Worm (Caenorhabditis elegans) whole organism, L4 larva: ENCODE measurements around the gene F36D3.1.

Source experiments
- F26F4.8 ChIP-seq: fragments of 200-800 bp; sonication (Bioruptor generic); conservative IDR thresholded peaks from 2 replicates; pipeline ENCODE4 v1.3.6; 2022; ENCODE audit warnings: missing genetic modification characterization, missing compliant biosample characterization
- F49E8.2 ChIP-seq: sonication (generic microtip); optimal IDR thresholded peaks from 2 replicates; lab custom pipeline; 2016; ENCODE audit warnings: missing compliant biosample characterization, mild to moderate bottlenecking, missing genetic modification characterization, borderline replicate concordance
- R02D3.7 ChIP-seq: fragments of 150-350 bp; sonication (generic microtip); optimal IDR thresholded peaks from 3 replicates; lab custom pipeline; 2014; ENCODE audit warnings: missing biosample characterization, missing genetic modification characterization
- T26A8.4 ChIP-seq: fragments of 200-800 bp; sonication (Bioruptor generic); IDR thresholded peaks from 2 replicates; pipeline ENCODE4 v1.3.6; 2022; ENCODE audit warnings: missing genetic modification characterization, missing compliant biosample characterization
- Y105C5A.15 ChIP-seq: fragments of 200-800 bp; sonication (Bioruptor generic); IDR thresholded peaks from 2 replicates; pipeline ENCODE4 v1.3.6; 2022; ENCODE audit warnings: missing genetic modification characterization, missing compliant biosample characterization
- Y48G9A.11 ChIP-seq: fragments of 200-800 bp; sonication (Bioruptor generic); IDR thresholded peaks from 2 replicates; pipeline ENCODE4 v1.3.6; 2022; ENCODE audit warnings: missing genetic modification reagents, missing genetic modification characterization, missing compliant biosample characterization
- Y75B8A.6 ChIP-seq: fragments of 200-800 bp; sonication (Bioruptor generic); IDR thresholded peaks from 2 replicates; pipeline ENCODE4 v1.3.6; 2022; ENCODE audit warnings: missing genetic modification reagents, missing genetic modification characterization, missing compliant biosample characterization
- aha-1 ChIP-seq: fragments of 150-350 bp; peaks from one replicate; lab custom pipeline; 2014; ENCODE audit warnings: missing biosample characterization, missing genetic modification characterization
- arid-1 ChIP-seq: fragments of 200-800 bp; sonication (Bioruptor generic); conservative IDR thresholded peaks from 2 replicates; pipeline ENCODE4 v1.3.6; 2022; ENCODE audit warnings: missing genetic modification reagents, missing genetic modification characterization, missing compliant biosample characterization
- attf-4 ChIP-seq: sonication (generic microtip); optimal IDR thresholded peaks from 3 replicates; lab custom pipeline; 2017; ENCODE audit warnings: missing biosample characterization, missing genetic modification characterization
- ceh-20 ChIP-seq: fragments of 200-800 bp; sonication (Bioruptor generic); IDR thresholded peaks from 2 replicates; pipeline ENCODE4 v1.3.6; 2022; ENCODE audit warnings: missing genetic modification reagents, missing genetic modification characterization, missing compliant biosample characterization
- ceh-28 ChIP-seq: fragments of 150-350 bp; optimal IDR thresholded peaks from 2 replicates; lab custom pipeline; 2014; ENCODE audit warnings: missing biosample characterization, missing genetic modification reagents, missing genetic modification characterization
- ceh-32 ChIP-seq: sonication (generic microtip); optimal IDR thresholded peaks from 2 replicates; lab custom pipeline; 2016; ENCODE audit warnings: mild to moderate bottlenecking, missing genetic modification characterization, missing compliant biosample characterization; ENCODE audit not compliant: poor library complexity
- ces-1 ChIP-seq: fragments of 150-350 bp; sonication (generic microtip); optimal IDR thresholded peaks from 4 replicates; lab custom pipeline; 2014; ENCODE audit warnings: missing biosample characterization, missing genetic modification reagents, missing genetic modification characterization
- cey-2 ChIP-seq: sonication (generic microtip); optimal IDR thresholded peaks from 3 replicates; lab custom pipeline; 2017; ENCODE audit warnings: missing genetic modification characterization, mild to moderate bottlenecking, missing compliant biosample characterization, antibody characterized with exemption, borderline replicate concordance; ENCODE audit not compliant: insufficient read depth
- ctbp-1 ChIP-seq: fragments of 200-800 bp; sonication (Bioruptor generic); IDR thresholded peaks from 2 replicates; pipeline ENCODE4 v1.3.6; 2022; ENCODE audit warnings: missing genetic modification reagents, missing genetic modification characterization, missing compliant biosample characterization
- dmd-6 ChIP-seq: fragments of 200-800 bp; sonication (Bioruptor generic); IDR thresholded peaks from 2 replicates; pipeline ENCODE4 v1.3.6; 2022; ENCODE audit warnings: missing genetic modification reagents, missing genetic modification characterization, missing compliant biosample characterization
- dpl-1 ChIP-seq: fragments of 150-350 bp; optimal IDR thresholded peaks from 2 replicates; lab custom pipeline; 2014; ENCODE audit warnings: missing biosample characterization, missing genetic modification reagents, missing genetic modification characterization
- duxl-1 ChIP-seq: sonication (generic microtip); optimal IDR thresholded peaks from 2 replicates; lab custom pipeline; 2016; ENCODE audit warnings: mild to moderate bottlenecking, missing genetic modification characterization, moderate library complexity, missing compliant biosample characterization; ENCODE audit not compliant: poor library complexity
- egl-43 ChIP-seq: fragments of 200-800 bp; sonication (Bioruptor generic); IDR thresholded peaks from 2 replicates; pipeline ENCODE4 v1.3.6; 2022; ENCODE audit warnings: missing genetic modification reagents, missing genetic modification characterization, missing compliant biosample characterization
- fkh-10 ChIP-seq: fragments of 150-350 bp; optimal IDR thresholded peaks from 2 replicates; lab custom pipeline; 2014; ENCODE audit warnings: missing biosample characterization, missing genetic modification reagents, missing genetic modification characterization
- hlh-11 ChIP-seq: fragments of 200-800 bp; sonication (Bioruptor generic); optimal IDR thresholded peaks from 2 replicates; lab custom pipeline; 2018; ENCODE audit warnings: mild to moderate bottlenecking, missing genetic modification characterization, missing compliant biosample characterization
- hlh-30 ChIP-seq: sonication (generic microtip); optimal IDR thresholded peaks from 2 replicates; lab custom pipeline; 2017; ENCODE audit warnings: antibody characterized with exemption, mild to moderate bottlenecking, missing genetic modification characterization, missing compliant biosample characterization; ENCODE audit not compliant: insufficient read depth
- hmg-1.1 ChIP-seq: fragments of 200-800 bp; sonication (Bioruptor generic); IDR thresholded peaks from 2 replicates; pipeline ENCODE4 v1.3.6; 2022; ENCODE audit warnings: missing genetic modification reagents, missing genetic modification characterization, missing compliant biosample characterization
- lin-13 ChIP-seq: fragments of 150-350 bp; optimal IDR thresholded peaks from 2 replicates; lab custom pipeline; 2014; ENCODE audit warnings: missing biosample characterization, missing genetic modification reagents, missing genetic modification characterization
- lin-38 ChIP-seq: fragments of 200-800 bp; sonication (Bioruptor generic); IDR thresholded peaks from 2 replicates; pipeline ENCODE4 v1.3.6; 2022; ENCODE audit warnings: missing genetic modification reagents, missing genetic modification characterization, missing compliant biosample characterization
- lsy-2 ChIP-seq, 2 experiments: fragments of 150-350 bp in 1 of 2; sonication (generic microtip) in 1 of 2; optimal IDR thresholded peaks; 2 replicates each; lab custom pipeline; 2014 to 2017; ENCODE audit warnings: missing biosample characterization in 2 of 2, missing genetic modification characterization in 2 of 2
- mdl-1 ChIP-seq, 2 experiments: fragments of 150-350 bp in 1 of 2; sonication (generic microtip) in 1 of 2; optimal IDR thresholded peaks; 2 replicates each; lab custom pipeline; 2014 to 2017; ENCODE audit warnings: missing biosample characterization in 2 of 2, missing genetic modification characterization in 2 of 2
- mdt-29 ChIP-seq: fragments of 200-800 bp; sonication (Bioruptor generic); IDR thresholded peaks from 2 replicates; pipeline ENCODE4 v1.3.6; 2022; ENCODE audit warnings: missing genetic modification reagents, missing genetic modification characterization, missing compliant biosample characterization
- mes-2 ChIP-seq: sonication (generic microtip); optimal IDR thresholded peaks from 2 replicates; lab custom pipeline; 2016; ENCODE audit warnings: missing genotype, mild to moderate bottlenecking, missing genetic modification characterization, missing compliant biosample characterization; ENCODE audit not compliant: poor library complexity, severe bottlenecking
- nhr-111 ChIP-seq: fragments of 200-800 bp; sonication (Bioruptor generic); optimal IDR thresholded peaks from 2 replicates; lab custom pipeline; 2018; ENCODE audit warnings: mild to moderate bottlenecking, missing genetic modification characterization, missing compliant biosample characterization
- nhr-6 ChIP-seq: fragments of 150-350 bp; optimal IDR thresholded peaks from 2 replicates; lab custom pipeline; 2014; ENCODE audit warnings: missing biosample characterization, missing genetic modification characterization
- php-3 ChIP-seq: fragments of 200-800 bp; sonication (Bioruptor generic); IDR thresholded peaks from 2 replicates; pipeline ENCODE4 v1.3.6; 2022; ENCODE audit warnings: missing genetic modification reagents, missing genetic modification characterization, missing compliant biosample characterization
- rbr-2 ChIP-seq: sonication (generic microtip); optimal IDR thresholded peaks from 2 replicates; lab custom pipeline; 2016; ENCODE audit warnings: missing genotype, missing genetic modification characterization, missing compliant biosample characterization
- set-16 ChIP-seq: fragments of 200-800 bp; sonication (Bioruptor generic); IDR thresholded peaks from 2 replicates; pipeline ENCODE4 v1.3.6; 2022; ENCODE audit warnings: missing genetic modification reagents, missing genetic modification characterization, missing compliant biosample characterization
- snpc-1.2 ChIP-seq: fragments of 200-800 bp; sonication (Bioruptor generic); IDR thresholded peaks from 2 replicates; pipeline ENCODE4 v1.3.6; 2022; ENCODE audit warnings: missing genetic modification reagents, missing genetic modification characterization, missing compliant biosample characterization
- spr-3 ChIP-seq: fragments of 200-800 bp; sonication (Bioruptor generic); optimal IDR thresholded peaks from 2 replicates; lab custom pipeline; 2018; ENCODE audit warnings: mild to moderate bottlenecking, missing genetic modification characterization, missing compliant biosample characterization
- unc-130 ChIP-seq: sonication (generic microtip); optimal IDR thresholded peaks from 2 replicates; lab custom pipeline; 2016; ENCODE audit warnings: missing genetic modification reagents, missing genetic modification characterization, missing compliant biosample characterization
- ztf-7 ChIP-seq: fragments of 150-350 bp; optimal IDR thresholded peaks from 2 replicates; lab custom pipeline; 2014; ENCODE audit warnings: missing biosample characterization, missing genetic modification characterization

F36D3.1 gene

DNA sequence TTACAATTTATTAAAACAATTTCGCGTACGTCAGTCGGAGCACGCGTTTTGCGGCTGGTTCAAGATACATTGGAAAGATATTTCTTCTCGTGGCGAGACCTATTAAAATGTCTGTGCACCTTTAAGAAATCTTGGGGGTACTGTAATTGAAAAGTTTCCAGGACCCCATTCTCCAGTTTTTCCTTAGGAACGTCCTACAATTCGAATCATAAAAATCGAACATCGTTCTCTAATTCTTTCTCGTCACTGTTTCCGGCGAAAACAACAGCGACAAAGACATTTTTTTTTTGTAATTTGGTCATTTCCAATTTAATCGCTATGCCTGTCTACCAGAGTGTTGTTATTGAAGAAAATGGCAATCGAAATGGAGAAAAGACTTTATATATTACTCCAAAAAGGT is 37.5 kb downstream of the F36D3.1 start, which contains the start of gene Y32B12B.1:
TSS of gene Y32B12B.1 (plus strand) at position 301 of the 400 bp plus-strand sequence.
- no peak for TF ChIP-seq arid-1 (GFP tag; lab: Robert Waterston, UW)
- no peak for TF ChIP-seq mdl-1 (tag; optimal IDR thresholded peaks at IDR 0.05; lab: Kevin White, UChicago)
- no peak for TF ChIP-seq attf-4
- TF ChIP-seq nhr-111 (GFP tag; lab: Kevin White, UChicago), result no peak
- no peak for TF ChIP-seq snpc-1.2 (GFP tag; lab: Robert Waterston, UW)
- no peak for TF ChIP-seq egl-43 (GFP tag; lab: Robert Waterston, UW)
- no peak for TF ChIP-seq ces-1 (GFP tag; lab: Kevin White, UChicago)
- TF ChIP-seq rbr-2 (tag; lab: Kevin White, UChicago), result no peak
- TF ChIP-seq R02D3.7 (tag; lab: Kevin White, UChicago), result no peak
- no peak for TF ChIP-seq set-16 (GFP tag; lab: Robert Waterston, UW)

DNA sequence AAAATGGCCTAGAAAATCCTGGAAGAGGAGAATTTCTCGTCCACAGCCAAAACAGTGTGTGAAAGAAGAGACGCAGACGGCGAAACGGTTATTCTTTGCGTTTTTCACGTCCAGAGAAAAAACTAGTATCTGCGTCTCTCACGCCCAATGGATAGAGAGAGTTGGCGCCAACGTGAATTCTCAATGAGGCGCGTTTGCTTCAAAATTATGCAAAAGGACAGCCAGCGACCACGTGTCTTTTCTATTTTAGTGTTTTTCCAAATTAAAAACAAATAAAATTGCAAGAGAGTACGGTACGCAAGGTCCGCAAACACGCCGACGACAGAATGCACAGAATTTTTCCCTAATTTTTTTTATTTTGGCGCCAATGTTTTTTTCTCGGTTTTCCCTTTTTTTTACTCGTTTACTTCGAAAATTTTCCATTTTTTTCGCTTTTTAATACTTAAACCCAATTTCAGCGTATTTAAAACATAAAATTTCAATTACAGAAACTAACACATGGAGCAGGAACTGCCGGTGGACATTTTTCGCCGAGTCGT is 38.8 kb downstream of the F36D3.1 start, which contains the start of gene Y32B12B.2:
TSS of gene Y32B12B.2 (plus strand) at position 489 of the 539 bp plus-strand sequence.
- TF ChIP-seq aha-1 (tag; lab: Kevin White, UChicago) (peak; percentile 3), ceh-32 (tag; lab: Kevin White, UChicago) (no peak), T26A8.4 (GFP tag; lab: Robert Waterston, UW) (0 out of 2 replicates have a peak, but pooled peaks have one; percentile 23), ces-1 (GFP tag; lab: Kevin White, UChicago) (no peak), lin-38 (GFP tag; lab: Robert Waterston, UW) (peak; percentile 88), hlh-30 (peak; percentile 26), hlh-11 (tag; lab: Kevin White, UChicago) (peak; percentile 49), ceh-28 (no peak), hmg-1.1 (GFP tag; lab: Robert Waterston, UW) (peak; percentile 58; the same call in 1 of the 2 replicates), mdl-1 (tag; optimal IDR thresholded peaks at IDR 0.05; lab: Kevin White, UChicago) (peak in 1 of 2 experiments; percentile 10), ctbp-1 (GFP tag; lab: Robert Waterston, UW) (peak; percentile 36; the same call in 1 of the 2 replicates), lsy-2 (tag; optimal IDR thresholded peaks at IDR 0.05; lab: Kevin White, UChicago) (peak; percentile 66 to 97), ztf-7 (tag; lab: Kevin White, UChicago) (no peak), dmd-6 (GFP tag; lab: Robert Waterston, UW) (peak; percentile 46), php-3 (GFP tag; lab: Robert Waterston, UW) (peak; percentile 12; the same call in 1 of the 2 replicates), mes-2 (tag; lab: Kevin White, UChicago) (peak; percentile 75), Y48G9A.11 (GFP tag; lab: Robert Waterston, UW) (no peak), fkh-10 (no peak), nhr-6 (tag; lab: Kevin White, UChicago) (no peak), snpc-1.2 (GFP tag; lab: Robert Waterston, UW) (peak; percentile 47; the same call in 1 of the 2 replicates), spr-3 (no peak), mdt-29 (GFP tag; lab: Robert Waterston, UW) (no peak), arid-1 (GFP tag; lab: Robert Waterston, UW) (no peak), Y105C5A.15 (GFP tag; lab: Robert Waterston, UW) (no peak), F49E8.2 (tag; lab: Kevin White, UChicago) (peak; percentile 18), ceh-20 (GFP tag; lab: Robert Waterston, UW) (0 out of 2 replicates have a peak, but pooled peaks have one; percentile 9), duxl-1 (peak; percentile 56), F26F4.8 (no peak), lin-13 (GFP tag; lab: Kevin White, UChicago) (peak; percentile 36), rbr-2 (tag; lab: Kevin White, UChicago) (peak; percentile 43), Y75B8A.6 (GFP tag; lab: Robert Waterston, UW) (no peak), unc-130 (GFP tag; lab: Kevin White, UChicago) (peak; percentile 82), dpl-1 (GFP tag; lab: Kevin White, UChicago) (peak; percentile 80), cey-2 (tag; lab: Kevin White, UChicago) (no peak)
